Worm (Caenorhabditis elegans) whole organism, L2 larva: ENCODE data around the gene npr-40.

Experiments
- egl-27 ChIP-seq: sonication (generic microtip); optimal IDR thresholded peaks from 3 replicates; lab custom pipeline; 2017; ENCODE audit warnings: missing biosample characterization, missing genetic modification reagents, missing genetic modification characterization
- unc-39 ChIP-seq: fragments of 150-350 bp; optimal IDR thresholded peaks from 2 replicates; lab custom pipeline; 2014; ENCODE audit warnings: missing biosample characterization, missing genetic modification characterization

- TF ChIP-seq unc-39 (tag; lab: Kevin White, UChicago) (no peak), egl-27 (tag; lab: Kevin White, UChicago) (no peak)
Observed at ce11 chrX:14951797-14952196, 33.2 kb downstream of the npr-40 start.
